Fruit fly (Drosophila melanogaster) whole organism, embryonic: ENCODE data around the gene CG7275.

Experiments used
- CG14441 ChIP-seq: fragments of 200-800 bp; sonication (Bioruptor generic); IDR thresholded peaks from 2 replicates; pipeline ENCODE4 v1.3.6; 2022; ENCODE audit warnings: missing biosample characterization, missing genetic modification characterization
- CG14710 ChIP-seq: fragments of 200-800 bp; sonication (Bioruptor generic); optimal IDR thresholded peaks from 3 replicates; lab custom pipeline; 2019; ENCODE audit warnings: missing biosample characterization, mild to moderate bottlenecking, missing genetic modification characterization, moderate library complexity
- CG1529 ChIP-seq: fragments of 200-800 bp; sonication (Bioruptor generic); optimal IDR thresholded peaks from 3 replicates; lab custom pipeline; 2018; ENCODE audit warnings: missing biosample characterization, missing genetic modification characterization
- CG4854 ChIP-seq: fragments of 200-800 bp; sonication (Bioruptor generic); optimal IDR thresholded peaks from 2 replicates; lab custom pipeline; 2016; ENCODE audit warnings: missing biosample characterization, missing genetic modification characterization, inconsistent platforms
- Doc2 ChIP-seq: fragments of 200-800 bp; sonication (Bioruptor generic); IDR thresholded peaks from 2 replicates; pipeline ENCODE4 v1.3.6; 2022; ENCODE audit warnings: missing biosample characterization, missing genetic modification characterization
- Mad ChIP-seq: fragments of 200-800 bp; sonication (Bioruptor generic); optimal IDR thresholded peaks from 2 replicates; lab custom pipeline; 2016; ENCODE audit warnings: missing biosample characterization, missing genetic modification characterization
- chinmo ChIP-seq: fragments of 200-800 bp; sonication (Bioruptor generic); IDR thresholded peaks from 4 replicates; pipeline ENCODE4 v1.3.6; 2022; ENCODE audit warnings: missing biosample characterization, missing genetic modification characterization; ENCODE audit not compliant: partially characterized antibody
- stc ChIP-seq: fragments of 200-800 bp; sonication (Bioruptor generic); IDR thresholded peaks from 2 replicates; pipeline ENCODE4 v1.3.6; 2022; ENCODE audit warnings: missing biosample characterization, missing genetic modification characterization

DNA sequence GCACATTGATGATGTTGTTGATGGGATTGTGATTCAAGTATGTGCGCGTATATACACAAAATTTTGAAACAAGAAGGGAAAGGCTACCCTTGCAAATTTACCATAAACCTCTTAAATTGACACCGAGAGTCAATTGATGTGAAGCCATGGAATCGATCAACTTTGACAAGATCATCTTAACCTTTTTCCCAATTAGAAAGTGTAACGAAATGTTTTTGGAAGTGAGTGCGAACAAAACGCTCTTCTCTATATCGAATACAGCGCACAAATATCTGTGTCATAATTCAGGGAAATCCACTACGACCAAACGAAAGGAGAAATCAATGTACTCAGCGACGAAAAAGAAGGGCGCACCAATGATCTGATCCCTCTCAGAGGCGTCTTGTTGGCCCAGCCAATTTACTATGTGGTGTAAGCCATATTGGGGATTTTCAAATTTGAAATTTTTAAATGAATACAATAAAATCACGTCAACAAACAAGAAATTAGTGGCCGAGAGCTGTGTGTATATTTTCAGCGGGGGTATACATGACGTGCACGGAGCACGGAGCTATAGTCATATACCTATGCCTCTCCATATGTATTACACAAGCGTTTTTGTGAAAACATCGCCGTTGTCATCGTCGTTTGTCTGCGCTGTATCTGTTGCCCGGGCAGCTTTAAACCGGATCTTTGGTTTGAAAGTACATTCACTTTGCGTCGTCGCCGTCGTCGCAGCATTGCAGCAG is 34.8 kb downstream of the CG7275 start:
- TF ChIP-seq CG1529 (GFP tag; lab: Kevin White, UChicago) (peak; percentile 3), chinmo (GFP tag; lab: Robert Waterston, UW) (no peak), Doc2 (GFP tag; lab: Robert Waterston, UW) (no peak), CG14710 (no peak), CG14441 (peak; percentile 49; the same call in 1 of the 2 replicates), stc (GFP tag; lab: Robert Waterston, UW) (peak; percentile 45), CG4854 (GFP tag; lab: Kevin White, UChicago) (no peak), Mad (GFP tag; lab: Kevin White, UChicago) (no peak)
